Fruit fly (Drosophila melanogaster) whole organism, embryonic: ENCODE data around the gene CtsF.

Experiments
- Adf1 ChIP-seq: fragments of 200-800 bp; sonication (Bioruptor generic); IDR thresholded peaks from 2 replicates; pipeline ENCODE4 v1.3.6; 2022; ENCODE audit warnings: missing biosample characterization, missing genetic modification characterization
- CG10267 ChIP-seq: fragments of 200-800 bp; sonication (Bioruptor generic); optimal IDR thresholded peaks from 2 replicates; lab custom pipeline; 2018; ENCODE audit warnings: missing biosample characterization, mild to moderate bottlenecking, missing genetic modification characterization, moderate library complexity
- CG10462 ChIP-seq: fragments of 200-800 bp; sonication (Bioruptor generic); optimal IDR thresholded peaks from 2 replicates; lab custom pipeline; 2016; ENCODE audit warnings: missing biosample characterization, missing genetic modification characterization
- CG15011 ChIP-seq: fragments of 200-800 bp; sonication (Bioruptor generic); optimal IDR thresholded peaks from 3 replicates; lab custom pipeline; 2018; ENCODE audit warnings: missing biosample characterization, mild to moderate bottlenecking, missing genetic modification characterization
- CG15514 ChIP-seq: fragments of 200-800 bp; sonication (Bioruptor generic); optimal IDR thresholded peaks from 3 replicates; lab custom pipeline; 2017; ENCODE audit warnings: missing biosample characterization, missing genetic modification characterization, mild to moderate bottlenecking, moderate library complexity, missing genetic modification reagents
- CG16815 ChIP-seq: fragments of 200-800 bp; sonication (Bioruptor generic); optimal IDR thresholded peaks from 3 replicates; lab custom pipeline; 2017; ENCODE audit warnings: missing biosample characterization, mild to moderate bottlenecking, missing genetic modification characterization
- CG17359 ChIP-seq: fragments of 200-800 bp; sonication (Bioruptor generic); optimal IDR thresholded peaks from 3 replicates; lab custom pipeline; 2018; ENCODE audit warnings: missing biosample characterization, mild to moderate bottlenecking, missing genetic modification characterization, moderate library complexity
- CG17802 ChIP-seq: fragments of 200-800 bp; sonication (Bioruptor generic); optimal IDR thresholded peaks from 2 replicates; lab custom pipeline; 2018; ENCODE audit warnings: missing biosample characterization, mild to moderate bottlenecking, missing genetic modification characterization, moderate library complexity
- CG17912 ChIP-seq: fragments of 200-800 bp; sonication (Bioruptor generic); optimal IDR thresholded peaks from 2 replicates; lab custom pipeline; 2018; ENCODE audit warnings: missing biosample characterization, mild to moderate bottlenecking, missing genetic modification characterization
- CG2712 ChIP-seq: fragments of 200-800 bp; optimal IDR thresholded peaks from 3 replicates; lab custom pipeline; 2019; ENCODE audit warnings: missing biosample characterization, mild to moderate bottlenecking, missing genetic modification characterization, moderate library complexity
- CG2889 ChIP-seq: fragments of 200-800 bp; sonication (Bioruptor generic); IDR thresholded peaks from 3 replicates; pipeline ENCODE4 v1.3.6; 2022; ENCODE audit warnings: missing biosample characterization, missing genetic modification characterization
- CG31388 ChIP-seq: fragments of 200-800 bp; sonication (Bioruptor generic); optimal IDR thresholded peaks from 2 replicates; lab custom pipeline; 2016; ENCODE audit warnings: missing biosample characterization, missing genetic modification characterization
- CG33213 ChIP-seq: fragments of 200-800 bp; sonication (Bioruptor generic); optimal IDR thresholded peaks from 3 replicates; lab custom pipeline; 2016; ENCODE audit warnings: missing biosample characterization, missing genetic modification characterization
- CG34224 ChIP-seq: fragments of 200-800 bp; sonication (Bioruptor generic); IDR thresholded peaks from 3 replicates; pipeline ENCODE4 v1.3.6; 2022; ENCODE audit warnings: missing biosample characterization, missing genetic modification characterization; ENCODE audit not compliant: partially characterized antibody
- CG4617 ChIP-seq: fragments of 200-800 bp; sonication (Bioruptor generic); optimal IDR thresholded peaks from 3 replicates; lab custom pipeline; 2016; ENCODE audit warnings: missing biosample characterization, missing genetic modification characterization, borderline replicate concordance
- CG4707 ChIP-seq: fragments of 200-800 bp; sonication (Bioruptor generic); optimal IDR thresholded peaks from 2 replicates; lab custom pipeline; 2018; ENCODE audit warnings: missing biosample characterization, mild to moderate bottlenecking, missing genetic modification characterization, moderate library complexity
- CG6689 ChIP-seq: fragments of 200-800 bp; sonication (Bioruptor generic); IDR thresholded peaks from 2 replicates; pipeline ENCODE4 v1.3.6; 2022; ENCODE audit warnings: missing biosample characterization, missing genetic modification characterization
- CG8765 ChIP-seq: fragments of 200-800 bp; sonication (Bioruptor generic); IDR thresholded peaks from 2 replicates; pipeline ENCODE4 v1.3.6; 2022; ENCODE audit warnings: missing biosample characterization, missing genetic modification characterization
- CG9797 ChIP-seq: fragments of 200-800 bp; sonication (Bioruptor generic); optimal IDR thresholded peaks from 3 replicates; lab custom pipeline; 2018; ENCODE audit warnings: missing biosample characterization, mild to moderate bottlenecking, missing genetic modification characterization
- HLHmδ ChIP-seq: fragments of 200-800 bp; sonication (Bioruptor generic); optimal IDR thresholded peaks from 2 replicates; lab custom pipeline; 2018; ENCODE audit warnings: missing biosample characterization, mild to moderate bottlenecking, missing genetic modification characterization, moderate library complexity
- Hand ChIP-seq: fragments of 200-800 bp; sonication (Bioruptor generic); optimal IDR thresholded peaks from 2 replicates; lab custom pipeline; 2017; ENCODE audit warnings: mild to moderate bottlenecking, missing biosample characterization, missing genetic modification reagents, missing genetic modification characterization
- Hr39 ChIP-seq: fragments of >200 bp; optimal IDR thresholded peaks from 2 replicates; lab custom pipeline; 2017
- Kr ChIP-seq: fragments of 200-800 bp; sonication (Bioruptor generic); optimal IDR thresholded peaks from 2 replicates; lab custom pipeline; 2017; ENCODE audit warnings: missing biosample characterization, mild to moderate bottlenecking, missing genetic modification characterization
- Nf-YB ChIP-seq: fragments of 200-800 bp; sonication (Bioruptor generic); optimal IDR thresholded peaks from 3 replicates; lab custom pipeline; 2019; ENCODE audit warnings: missing biosample characterization, mild to moderate bottlenecking, missing genetic modification characterization, moderate library complexity
- Scr ChIP-seq: fragments of 200-800 bp; sonication (Bioruptor generic); IDR thresholded peaks from 2 replicates; pipeline ENCODE4 v1.3.6; 2022; ENCODE audit warnings: missing biosample characterization, missing genetic modification characterization; ENCODE audit not compliant: partially characterized antibody
- Tbp ChIP-seq: fragments of >200 bp; optimal IDR thresholded peaks from 2 replicates; lab custom pipeline; 2018; ENCODE audit warnings: missing biosample characterization, missing genetic modification characterization
- amos ChIP-seq: fragments of 200-800 bp; sonication (Bioruptor generic); IDR thresholded peaks from 2 replicates; pipeline ENCODE4 v1.3.6; 2022; ENCODE audit warnings: missing biosample characterization, missing genetic modification characterization; ENCODE audit not compliant: partially characterized antibody
- bowl ChIP-seq: fragments of 200-800 bp; sonication (Bioruptor generic); IDR thresholded peaks from 2 replicates; pipeline ENCODE4 v1.3.6; 2022; ENCODE audit warnings: missing biosample characterization, missing genetic modification characterization
- esg ChIP-seq: fragments of 200-800 bp; sonication (Bioruptor generic); conservative IDR thresholded peaks from 2 replicates; pipeline ENCODE4 v1.3.6; 2022; ENCODE audit warnings: missing biosample characterization, missing genetic modification characterization
- ewg ChIP-seq: fragments of 200-800 bp; sonication (Bioruptor generic); optimal IDR thresholded peaks from 3 replicates; lab custom pipeline; 2017; ENCODE audit warnings: mild to moderate bottlenecking, missing biosample characterization, missing genetic modification reagents, missing genetic modification characterization
- eyg ChIP-seq: fragments of 200-800 bp; sonication (Bioruptor generic); optimal IDR thresholded peaks from 3 replicates; lab custom pipeline; 2016; ENCODE audit warnings: missing biosample characterization, missing genetic modification characterization
- fd64A ChIP-seq: fragments of 200-800 bp; sonication (Bioruptor generic); optimal IDR thresholded peaks from 3 replicates; lab custom pipeline; 2018; ENCODE audit warnings: missing biosample characterization, mild to moderate bottlenecking, missing genetic modification characterization
- hkb ChIP-seq, 2 experiments: fragments of 200-800 bp in 1 of 2; fragments of >200 bp in 1 of 2; sonication (Bioruptor generic) in 1 of 2; IDR thresholded peaks in 1 of 2; optimal IDR thresholded peaks in 1 of 2; 2 replicates each; pipeline versions ENCODE4 v1.3.6 to Lab custom; 2017 to 2022; ENCODE audit warnings: missing biosample characterization in 1 of 2, missing genetic modification characterization in 1 of 2
- kay ChIP-seq: fragments of 200-800 bp; sonication (Bioruptor generic); optimal IDR thresholded peaks from 2 replicates; lab custom pipeline; 2016; ENCODE audit warnings: missing biosample characterization, missing genetic modification characterization
- lab ChIP-seq: fragments of 200-800 bp; sonication (Bioruptor generic); optimal IDR thresholded peaks from 3 replicates; lab custom pipeline; 2017; ENCODE audit warnings: missing biosample characterization, missing genetic modification characterization, mild to moderate bottlenecking, moderate library complexity, missing genetic modification reagents
- org-1 ChIP-seq: fragments of 200-800 bp; sonication (Bioruptor generic); optimal IDR thresholded peaks from 2 replicates; lab custom pipeline; 2017; ENCODE audit warnings: missing biosample characterization, missing genetic modification characterization
- pros ChIP-seq: fragments of 200-800 bp; sonication (Bioruptor generic); optimal IDR thresholded peaks from 3 replicates; lab custom pipeline; 2019; ENCODE audit warnings: missing biosample characterization, mild to moderate bottlenecking, missing genetic modification characterization, moderate library complexity
- psq ChIP-seq: fragments of 200-800 bp; sonication (Bioruptor generic); optimal IDR thresholded peaks from 2 replicates; lab custom pipeline; 2017; ENCODE audit warnings: missing biosample characterization, missing genetic modification characterization
- pzg ChIP-seq: fragments of 200-800 bp; sonication (Bioruptor generic); optimal IDR thresholded peaks from 3 replicates; lab custom pipeline; 2018; ENCODE audit warnings: missing biosample characterization, mild to moderate bottlenecking, missing genetic modification characterization, moderate library complexity
- rib ChIP-seq: fragments of 200-800 bp; sonication (Bioruptor generic); IDR thresholded peaks from 2 replicates; pipeline ENCODE4 v1.3.6; 2022; ENCODE audit warnings: missing biosample characterization, missing genetic modification characterization
- schlank ChIP-seq: fragments of 200-800 bp; sonication (Bioruptor generic); optimal IDR thresholded peaks from 2 replicates; lab custom pipeline; 2018; ENCODE audit warnings: missing biosample characterization, mild to moderate bottlenecking, missing genetic modification characterization
- slou ChIP-seq: fragments of 200-800 bp; sonication (Bioruptor generic); optimal IDR thresholded peaks from 3 replicates; lab custom pipeline; 2016; ENCODE audit warnings: missing biosample characterization, missing genetic modification characterization
- slp2 ChIP-seq: fragments of 200-800 bp; sonication (Bioruptor generic); optimal IDR thresholded peaks from 2 replicates; lab custom pipeline; 2016; ENCODE audit warnings: missing biosample characterization, missing genetic modification characterization
- sr ChIP-seq: fragments of 200-800 bp; sonication (Bioruptor generic); IDR thresholded peaks from 3 replicates; pipeline ENCODE4 v1.3.6; 2022; ENCODE audit warnings: missing biosample characterization, missing genetic modification characterization
- ssp ChIP-seq: fragments of 200-800 bp; sonication (Bioruptor generic); IDR thresholded peaks from 2 replicates; pipeline ENCODE4 v1.3.6; 2022; ENCODE audit warnings: missing biosample characterization, missing genetic modification characterization
- tap ChIP-seq: fragments of 200-800 bp; optimal IDR thresholded peaks from 3 replicates; lab custom pipeline; 2019; ENCODE audit warnings: missing biosample characterization, mild to moderate bottlenecking, missing genetic modification characterization, moderate library complexity
- z ChIP-seq: fragments of 200-800 bp; sonication (Bioruptor generic); IDR thresholded peaks from 3 replicates; pipeline ENCODE4 v1.3.6; 2022; ENCODE audit warnings: missing biosample characterization, missing genetic modification characterization
- zen2 ChIP-seq: fragments of 200-800 bp; sonication (Bioruptor generic); IDR thresholded peaks from 3 replicates; pipeline ENCODE4 v1.3.6; 2022; ENCODE audit warnings: missing biosample characterization, missing genetic modification characterization; ENCODE audit not compliant: partially characterized antibody
- zf30C ChIP-seq: fragments of 200-800 bp; sonication (Bioruptor generic); optimal IDR thresholded peaks from 3 replicates; lab custom pipeline; 2018; ENCODE audit warnings: missing biosample characterization, mild to moderate bottlenecking, missing genetic modification characterization
- zfh1 ChIP-seq: fragments of 200-800 bp; sonication (Bioruptor generic); IDR thresholded peaks from 3 replicates; pipeline ENCODE4 v1.3.6; 2022; ENCODE audit warnings: missing biosample characterization, missing genetic modification characterization

The CtsF gene

DNA sequence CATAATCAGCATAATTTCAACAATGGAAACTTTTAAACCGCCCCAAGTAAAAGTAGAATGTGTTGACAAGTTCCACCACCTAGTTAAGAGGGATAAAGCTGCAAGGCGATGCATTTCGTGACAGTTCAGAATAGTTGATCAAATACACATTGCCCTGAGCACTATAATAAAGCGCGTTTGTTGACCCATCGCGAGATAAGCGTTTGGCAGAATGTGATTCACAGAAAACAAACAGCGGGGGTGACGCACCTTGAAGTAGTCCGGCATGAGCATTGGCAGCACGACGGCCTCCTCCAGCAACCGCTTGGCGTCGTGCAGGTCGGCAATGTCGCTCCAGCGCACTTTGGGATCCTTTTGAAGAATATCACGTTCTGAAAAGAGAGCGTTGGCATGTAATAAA lies 22.1 kb downstream of the CtsF start (continued):
- no peak for TF ChIP-seq hkb (optimal IDR thresholded peaks at IDR 0.05; lab: Kevin White, UChicago)
- no peak for TF ChIP-seq hkb (GFP tag; IDR thresholded peaks at IDR 0.05; lab: Robert Waterston, UW)
- TF ChIP-seq zfh1 (GFP tag; lab: Robert Waterston, UW) = no peak
- TF ChIP-seq tap = no peak
- TF ChIP-seq fd64A = peak; percentile 4
- TF ChIP-seq lab (GFP tag; lab: Kevin White, UChicago) = peak; percentile 23
- no peak for TF ChIP-seq CG8765 (GFP tag; lab: Robert Waterston, UW)
- peak; percentile 11 for TF ChIP-seq HLHmδ (GFP tag; lab: Kevin White, UChicago)
- no peak for TF ChIP-seq CG6689 (GFP tag; lab: Robert Waterston, UW)
- no peak for TF ChIP-seq sr (GFP tag; lab: Robert Waterston, UW)
- no peak for TF ChIP-seq Adf1
- TF ChIP-seq zf30C (GFP tag; lab: Kevin White, UChicago) = no peak
- no peak for TF ChIP-seq Scr (GFP tag; lab: Robert Waterston, UW)
- TF ChIP-seq ewg = no peak
- TF ChIP-seq CG2712 (tag; lab: Kevin White, UChicago) = peak; percentile 47
- no peak for TF ChIP-seq esg (GFP tag; lab: Robert Waterston, UW)
- no peak for TF ChIP-seq CG17802 (tag; lab: Kevin White, UChicago)
- no peak for TF ChIP-seq psq (GFP tag; lab: Kevin White, UChicago)
- no peak for TF ChIP-seq Nf-YB (GFP tag; lab: Kevin White, UChicago)
- no peak for TF ChIP-seq zen2
- TF ChIP-seq z (GFP tag; lab: Robert Waterston, UW) = no peak
- TF ChIP-seq Hand = no peak
- no peak for TF ChIP-seq CG4707 (GFP tag; lab: Kevin White, UChicago)
- TF ChIP-seq pros (GFP tag; lab: Kevin White, UChicago) = no peak

DNA sequence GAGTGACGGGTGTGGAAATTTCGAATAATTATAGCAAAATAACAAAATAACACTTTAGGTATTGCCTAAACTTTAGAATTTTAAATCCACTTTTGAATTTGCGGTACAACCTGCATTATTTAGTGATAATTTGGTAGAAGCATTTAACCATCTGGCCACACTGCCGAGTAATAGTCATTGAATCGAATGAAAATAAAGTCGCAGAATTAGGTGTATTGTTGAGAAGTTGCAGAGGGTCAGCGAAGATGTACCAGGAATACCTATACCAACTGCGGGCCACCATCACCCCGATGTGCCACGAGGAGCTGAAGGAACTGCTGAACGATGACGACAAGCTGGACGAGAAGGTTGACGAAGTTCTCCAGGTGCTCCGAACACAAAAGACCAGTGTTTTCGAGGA lies 25.5 kb downstream of the CtsF start, which contains the start of gene Vps37B:
Gene Vps37B (plus strand): TSS at position 134 of the 400 bp plus-strand sequence.
- no peak for TF ChIP-seq CG10462
- TF ChIP-seq CG34224 (GFP tag; lab: Robert Waterston, UW) = peak; percentile 28; the same call in 1 of the 3 replicates
- TF ChIP-seq slp2 = no peak
- TF ChIP-seq slou (GFP tag; lab: Kevin White, UChicago) = no peak
- TF ChIP-seq Kr (GFP tag; lab: Kevin White, UChicago) = no peak
- no peak for TF ChIP-seq rib (GFP tag; lab: Robert Waterston, UW)
- peak; percentile 64 for TF ChIP-seq CG4617 (GFP tag; lab: Kevin White, UChicago)
- no peak for TF ChIP-seq ssp
- TF ChIP-seq eyg (GFP tag; lab: Kevin White, UChicago) = no peak
- no peak for TF ChIP-seq CG17802 (tag; lab: Kevin White, UChicago)
- TF ChIP-seq CG10267 (tag; lab: Kevin White, UChicago) = peak; percentile 26
- TF ChIP-seq pzg = peak; percentile 68
- TF ChIP-seq CG31388 (GFP tag; lab: Kevin White, UChicago) = no peak
- TF ChIP-seq CG17912 (GFP tag; lab: Kevin White, UChicago) = no peak
- peak; percentile 56 for TF ChIP-seq CG9797 (GFP tag; lab: Kevin White, UChicago)
- no peak for TF ChIP-seq CG33213 (GFP tag; lab: Kevin White, UChicago)
- TF ChIP-seq Hr39 (lab: Kevin White, UChicago) = no peak
- TF ChIP-seq CG15011 (GFP tag; lab: Kevin White, UChicago) = no peak
- TF ChIP-seq CG15514 = peak; percentile 24
- TF ChIP-seq amos (GFP tag; lab: Robert Waterston, UW) = peak; percentile 19; the same call in 1 of the 2 replicates
- TF ChIP-seq CG2889 (GFP tag; lab: Robert Waterston, UW) = no peak
- no peak for TF ChIP-seq CG16815
- no peak for TF ChIP-seq schlank (tag; lab: Kevin White, UChicago)
- 0 out of 3 replicates have a peak, but pooled peaks have one; percentile 28 for TF ChIP-seq zen2
- TF ChIP-seq CG17359 (tag; lab: Kevin White, UChicago) = no peak
- no peak for TF ChIP-seq bowl (GFP tag; lab: Robert Waterston, UW)
- no peak for TF ChIP-seq CG4707 (GFP tag; lab: Kevin White, UChicago)
- TF ChIP-seq kay (GFP tag; lab: Kevin White, UChicago) = peak; percentile 27
- no peak for TF ChIP-seq Tbp
- no peak for TF ChIP-seq org-1 (GFP tag; lab: Kevin White, UChicago)
